Fruit fly (Drosophila melanogaster): ENCODE results near the gene Dref.

The Dref gene

dm6 chr2L:10003593-10003992 lies 36.6 kb upstream of the Dref start, which contains the start of gene Ndf (continued):
- TF ChIP-seq NfI (GFP tag; optimal IDR thresholded peaks at IDR 0.05) (peak; percentile 77), CG13424 (tag; optimal IDR thresholded peaks at IDR 0.05) (peak; percentile 63), Six4 (GFP tag; optimal IDR thresholded peaks at IDR 0.05) (peak; percentile 15), CG6175 (GFP tag; IDR thresholded peaks at IDR 0.05) (peak; percentile 36; the same call in 1 of the 3 replicates)

DNA sequence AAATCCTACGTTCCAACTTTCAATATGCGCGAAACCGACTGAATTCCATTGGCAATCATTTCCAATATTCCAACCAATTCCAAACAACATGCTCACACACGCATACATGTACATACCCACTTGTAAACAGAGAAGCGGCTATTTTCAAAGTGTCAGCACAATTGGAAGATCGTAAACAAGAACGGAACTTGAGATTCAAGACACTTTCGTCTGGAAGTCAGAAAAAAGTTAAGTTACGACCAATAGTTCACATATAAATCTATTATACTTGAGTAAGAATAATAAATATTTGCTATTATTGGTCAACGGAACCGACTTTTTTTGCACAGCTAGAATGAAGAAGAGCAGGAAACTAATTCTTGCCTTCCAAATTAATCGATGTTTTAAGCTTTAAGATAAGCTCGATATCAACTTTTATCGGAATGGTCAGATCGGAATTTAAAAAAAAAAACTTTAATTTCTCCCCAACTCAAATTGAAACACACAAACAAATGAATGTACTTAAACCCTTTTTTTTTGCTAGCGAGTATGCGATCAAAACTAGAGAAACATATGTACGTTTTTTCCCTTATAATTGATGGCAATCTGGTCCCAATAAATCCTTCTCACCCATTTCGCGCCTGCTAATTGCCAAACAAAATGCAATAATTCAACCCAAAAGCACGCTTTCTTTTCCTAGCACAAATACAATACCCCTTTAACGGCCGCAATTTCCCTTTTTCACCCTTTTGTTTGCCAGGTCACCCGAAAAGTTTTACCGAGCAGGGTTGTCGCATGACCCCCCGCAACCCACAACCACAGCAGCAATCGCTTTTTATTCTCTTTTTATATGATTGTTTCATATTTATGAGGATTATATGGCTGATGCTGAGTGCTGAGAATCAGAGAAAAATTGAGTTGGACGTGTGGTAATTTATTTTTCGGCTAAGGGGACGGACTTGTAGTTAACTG lies 35.7 kb upstream of the Dref start, which contains the start of the genes CG31875 and SoYb:
Gene CG31875 (minus strand): TSS at position 329 of the 951 bp plus-strand sequence.
Gene SoYb (minus strand): TSS at position 329 of the 951 bp plus-strand sequence.
- peak; percentile 51 for TF ChIP-seq Dref (GFP tag; IDR thresholded peaks at IDR 0.05)
- no peak for TF ChIP-seq Dll (GFP tag; IDR thresholded peaks at IDR 0.05; ENCODE audit: partially characterized antibody)
- peak; percentile 13 for TF ChIP-seq Med (GFP tag)
- TF ChIP-seq Ets97D (GFP tag; optimal IDR thresholded peaks at IDR 0.05) = peak; percentile 9
- no peak for TF ChIP-seq Chrac-16 (GFP tag; optimal IDR thresholded peaks at IDR 0.05)
- peak; percentile 87 for TF ChIP-seq Ets65A (GFP tag)
- TF ChIP-seq CG2199 (GFP tag; IDR thresholded peaks at IDR 0.05) = 0 out of 3 replicates have a peak, but pooled peaks have one; percentile 65
- TF ChIP-seq E2f2 (GFP tag; IDR thresholded peaks at IDR 0.05) = 0 out of 2 replicates have a peak, but pooled peaks have one; percentile 34
- TF ChIP-seq CG7987 (GFP tag; optimal IDR thresholded peaks at IDR 0.05) = peak; percentile 29
- TF ChIP-seq CG9797 (GFP tag; optimal IDR thresholded peaks at IDR 0.05) = no peak
- TF ChIP-seq CG17328 (GFP tag; IDR thresholded peaks at IDR 0.05) = 0 out of 2 replicates have a peak, but pooled peaks have one; percentile 9
- no peak for TF ChIP-seq CG15011 (GFP tag; optimal IDR thresholded peaks at IDR 0.05)
- peak; percentile 5 for TF ChIP-seq corto (GFP tag; optimal IDR thresholded peaks at IDR 0.05)
- TF ChIP-seq tap (tag; optimal IDR thresholded peaks at IDR 0.05) = no peak
- TF ChIP-seq Kr (GFP tag; optimal IDR thresholded peaks at IDR 0.05) = peak; percentile 39
- peak in 1 of 2 experiments; percentile 25 for TF ChIP-seq Eip74EF (GFP tag; optimal IDR thresholded peaks at IDR 0.05)
- TF ChIP-seq cg (GFP tag; optimal IDR thresholded peaks at IDR 0.05) = peak; percentile 39

DNA sequence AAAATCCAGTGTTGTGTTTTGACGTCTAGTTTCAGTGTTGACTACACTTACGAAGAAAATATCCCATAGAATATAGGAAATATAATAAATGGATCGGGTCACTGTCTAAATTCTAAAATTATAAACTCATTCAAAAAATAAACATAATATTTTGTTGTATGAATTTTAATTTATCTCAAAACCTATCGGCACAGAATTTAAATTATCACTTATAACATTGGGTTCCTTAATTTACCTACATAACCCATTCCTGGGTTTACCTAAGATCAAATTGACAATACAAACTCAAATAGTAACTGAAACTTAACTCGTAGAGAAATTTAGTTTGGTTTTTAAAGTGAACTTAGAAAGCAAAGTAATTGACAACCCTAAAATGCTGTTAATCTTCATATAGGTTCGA lies 29.5 kb upstream of the Dref start:
- TF ChIP-seq CG17361 (GFP tag; IDR thresholded peaks at IDR 0.05) (peak; percentile 48; the same call in 1 of the 3 replicates), nerfin-1 (tag; optimal IDR thresholded peaks at IDR 0.05) (peak; percentile 26), cad (GFP tag; optimal IDR thresholded peaks at IDR 0.05) (no peak), ken (GFP tag; IDR thresholded peaks at IDR 0.05) (no peak), rib (GFP tag; IDR thresholded peaks at IDR 0.05) (no peak), gem (tag; optimal IDR thresholded peaks at IDR 0.05) (peak; percentile 61), Lhr (GFP tag; optimal IDR thresholded peaks at IDR 0.05) (peak; percentile 10), Atf-2 (GFP tag; optimal IDR thresholded peaks at IDR 0.05) (peak; percentile 12), CG31441 (GFP tag; IDR thresholded peaks at IDR 0.05) (0 out of 2 replicates have a peak, but pooled peaks have one; percentile 36), CG8290 (GFP tag; optimal IDR thresholded peaks at IDR 0.05) (no peak), CG8290 (tag; optimal IDR thresholded peaks at IDR 0.05) (peak in 1 of 2 experiments; percentile 68), nmo (GFP tag; optimal IDR thresholded peaks at IDR 0.05) (peak; percentile 34), Sox102F (GFP tag; optimal IDR thresholded peaks at IDR 0.05) (peak; percentile 17), PHDP (tag; optimal IDR thresholded peaks at IDR 0.05) (no peak), CG30403 (GFP tag; optimal IDR thresholded peaks at IDR 0.05) (peak; percentile 22), E2f2 (GFP tag; IDR thresholded peaks at IDR 0.05) (no peak), ind (GFP tag; optimal IDR thresholded peaks at IDR 0.05) (peak; percentile 2), CG1602 (GFP tag; optimal IDR thresholded peaks at IDR 0.05) (peak; percentile 25), Neu2 (GFP tag; optimal IDR thresholded peaks at IDR 0.05; ENCODE audit: borderline replicate concordance) (no peak), CG11695 (GFP tag; IDR thresholded peaks at IDR 0.05) (no peak), CG10431 (GFP tag; optimal IDR thresholded peaks at IDR 0.05) (peak; percentile 9), CG15601 (tag; optimal IDR thresholded peaks at IDR 0.05) (peak; percentile 29), bowl (GFP tag; IDR thresholded peaks at IDR 0.05) (no peak), CG17802 (tag; optimal IDR thresholded peaks at IDR 0.05) (no peak), CG7556 (GFP tag; optimal IDR thresholded peaks at IDR 0.05) (peak; percentile 45), CG30020 (tag; optimal IDR thresholded peaks at IDR 0.05) (peak; percentile 19)

All from whole organism, embryonic.